Fruit fly (Drosophila melanogaster): ENCODE measurements around the gene MtnF.

MtnF gene

DNA sequence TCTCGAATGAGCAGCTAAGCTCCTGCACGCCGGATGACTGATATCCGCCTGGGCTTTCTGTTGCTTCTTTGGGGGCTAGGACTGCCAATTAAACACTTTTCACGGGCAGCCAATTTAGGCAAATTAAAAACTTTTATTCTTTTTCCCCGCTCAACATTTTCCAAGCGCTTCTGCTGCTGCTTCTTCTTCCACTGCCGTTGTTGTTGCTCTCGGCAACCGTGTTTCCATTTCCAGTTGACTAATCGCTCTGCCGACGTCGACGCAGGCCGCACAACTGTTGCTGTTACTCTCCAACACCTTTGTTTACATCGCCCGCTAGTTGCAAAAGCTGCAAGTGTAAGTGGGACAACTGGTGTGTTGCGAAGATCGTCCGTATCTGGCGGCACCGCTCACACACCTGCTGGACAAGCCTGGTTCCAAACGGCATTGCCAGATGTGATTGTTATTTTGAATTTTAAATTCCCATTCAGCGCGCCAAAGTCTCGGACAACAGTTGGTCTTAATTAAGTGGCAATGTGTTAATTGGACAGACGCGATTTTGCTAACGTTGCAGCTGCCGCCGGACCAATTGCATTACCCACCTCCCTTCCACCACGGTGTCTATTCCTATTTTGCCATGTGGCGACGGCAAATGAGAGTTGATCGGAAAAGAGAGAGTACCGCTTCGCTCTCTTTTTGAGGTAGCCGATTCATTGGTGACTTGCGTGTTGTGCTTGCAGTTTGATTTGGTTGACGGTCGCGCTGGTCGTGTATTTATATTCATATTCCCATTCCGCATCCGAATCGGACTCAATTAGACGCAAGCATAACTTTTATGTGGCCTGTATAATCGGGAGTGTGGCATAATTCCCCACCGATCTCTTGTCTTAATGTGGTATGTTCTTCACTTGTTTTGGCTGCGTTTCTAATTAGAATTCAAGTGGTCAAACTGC lies 4.8 kb downstream of the MtnF start, which contains the start of gene Wsck:
TSS of gene Wsck (minus strand) at position 199 of the 932 bp plus-strand sequence.
- TF ChIP-seq sv (GFP tag; optimal IDR thresholded peaks at IDR 0.05) (no peak), dl (GFP tag; optimal IDR thresholded peaks at IDR 0.05; ENCODE audit: insufficient read depth in 1 of 2, partially characterized antibody in 2 of 2) (peak in 1 of 2 experiments; percentile 48), h (GFP tag; optimal IDR thresholded peaks at IDR 0.05) (peak; percentile 37), CrebA (GFP tag; optimal IDR thresholded peaks at IDR 0.05; ENCODE audit: borderline replicate concordance) (peak; percentile 74), Jra (GFP tag; optimal IDR thresholded peaks at IDR 0.05) (peak; percentile 56), jim (GFP tag; optimal IDR thresholded peaks at IDR 0.05) (no peak), fru (GFP tag; optimal IDR thresholded peaks at IDR 0.05) (no peak), br (GFP tag; optimal IDR thresholded peaks at IDR 0.05) (peak; percentile 27), Dif (GFP tag; optimal IDR thresholded peaks at IDR 0.05; ENCODE audit: partially characterized antibody) (peak; percentile 79), Rel (GFP tag; optimal IDR thresholded peaks at IDR 0.05) (no peak), Rel (tag; optimal IDR thresholded peaks at IDR 0.05) (peak; percentile 40), Vsx2 (GFP tag; optimal IDR thresholded peaks at IDR 0.05; ENCODE audit: partially characterized antibody) (peak; percentile 8), Hr83 (GFP tag; optimal IDR thresholded peaks at IDR 0.05; ENCODE audit: poor library complexity, severe bottlenecking) (peak; percentile 51), woc (GFP tag; optimal IDR thresholded peaks at IDR 0.05) (no peak), Dfd (GFP tag; optimal IDR thresholded peaks at IDR 0.05) (no peak), OdsH (GFP tag; optimal IDR thresholded peaks at IDR 0.05) (peak; percentile 3), tai (GFP tag; optimal IDR thresholded peaks at IDR 0.05) (no peak)

DNA sequence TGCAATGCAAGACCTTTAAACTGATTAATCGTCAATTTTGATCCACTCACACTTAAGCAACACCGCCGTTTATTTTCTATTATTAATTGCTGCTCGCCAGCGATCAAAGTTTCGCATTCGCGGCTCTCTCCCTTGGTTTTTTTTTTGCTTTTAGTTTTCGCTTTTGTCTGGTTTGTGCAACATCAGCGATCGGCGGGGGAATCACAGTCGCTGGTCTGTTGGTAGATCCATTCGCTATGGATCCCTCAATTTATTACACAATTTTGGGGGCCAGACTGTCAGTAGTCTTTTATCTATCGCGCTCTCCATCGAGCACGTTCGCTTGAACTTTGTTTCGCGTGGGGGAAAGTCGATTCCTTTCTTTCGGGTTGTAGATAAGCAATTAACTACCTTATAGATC lies 8.3 kb downstream of the MtnF start:
- TF ChIP-seq lola (GFP tag; optimal IDR thresholded peaks at IDR 0.05) (no peak), Hnf4 (GFP tag; optimal IDR thresholded peaks at IDR 0.05) (no peak), sage (GFP tag; optimal IDR thresholded peaks at IDR 0.05) (no peak), Rel (GFP tag; optimal IDR thresholded peaks at IDR 0.05) (no peak), Rel (tag; optimal IDR thresholded peaks at IDR 0.05) (peak; percentile 78), woc (GFP tag; optimal IDR thresholded peaks at IDR 0.05) (no peak), CG32264 (GFP tag; optimal IDR thresholded peaks at IDR 0.05) (no peak), psq (GFP tag; optimal IDR thresholded peaks at IDR 0.05) (no peak)

DNA sequence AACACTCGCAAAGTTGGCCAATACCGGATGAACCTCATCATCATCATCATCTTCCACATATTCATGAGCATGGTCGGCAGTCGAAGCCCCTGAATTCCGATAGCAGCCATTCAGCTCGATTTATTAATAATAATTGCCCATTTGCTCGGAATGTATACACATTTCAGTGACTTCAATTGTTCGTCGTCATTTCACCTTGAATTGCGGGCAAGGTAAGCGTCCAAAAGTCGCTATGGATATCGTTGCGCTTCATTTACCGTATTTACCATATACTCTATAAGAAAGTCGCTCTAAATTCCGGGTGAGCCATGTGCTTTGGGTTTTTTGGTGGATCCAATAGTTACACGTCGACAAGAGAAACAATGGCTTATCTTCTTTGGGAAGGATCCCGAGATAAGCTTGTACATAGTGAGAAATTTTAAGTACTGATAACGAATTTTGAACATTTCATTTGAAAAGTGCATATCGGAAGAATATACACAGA lies 8.9 kb downstream of the MtnF start:
- TF ChIP-seq foxo (GFP tag; optimal IDR thresholded peaks at IDR 0.05) (peak in 1 of 2 experiments; percentile 17), br (GFP tag; optimal IDR thresholded peaks at IDR 0.05) (peak; percentile 42), ey (GFP tag; optimal IDR thresholded peaks at IDR 0.05) (peak; percentile 53), Jra (GFP tag; optimal IDR thresholded peaks at IDR 0.05) (no peak), usp (GFP tag; optimal IDR thresholded peaks at IDR 0.05) (no peak), OdsH (GFP tag; optimal IDR thresholded peaks at IDR 0.05) (peak; percentile 6), fru (GFP tag; optimal IDR thresholded peaks at IDR 0.05) (peak; percentile 8), N (GFP tag; optimal IDR thresholded peaks at IDR 0.05) (no peak), HLH106 (tag; optimal IDR thresholded peaks at IDR 0.05) (peak; percentile 7), brk (GFP tag; optimal IDR thresholded peaks at IDR 0.05) (no peak), Dif (GFP tag; optimal IDR thresholded peaks at IDR 0.05; ENCODE audit: partially characterized antibody) (no peak), rgr (GFP tag; optimal IDR thresholded peaks at IDR 0.05) (peak; percentile 18), sage (GFP tag; optimal IDR thresholded peaks at IDR 0.05) (no peak), h (GFP tag; optimal IDR thresholded peaks at IDR 0.05) (peak; percentile 11), Hnf4 (GFP tag; optimal IDR thresholded peaks at IDR 0.05) (no peak)

dm6 chr3R:24625517-24625925 lies 9.4 kb downstream of the MtnF start, which contains the start of the genes Syx18 and atl:
Gene Syx18 (minus strand): TSS chr3R:24625562.
Gene atl (plus strand): TSS chr3R:24625671.
- TF ChIP-seq dsf (GFP tag; optimal IDR thresholded peaks at IDR 0.05; ENCODE audit: borderline replicate concordance) (no peak), br (GFP tag; optimal IDR thresholded peaks at IDR 0.05) (no peak), pan (optimal IDR thresholded peaks at IDR 0.05) (no peak), woc (GFP tag; optimal IDR thresholded peaks at IDR 0.05) (no peak), Myc (optimal IDR thresholded peaks at IDR 0.05) (peak; percentile 32), Rel (GFP tag; optimal IDR thresholded peaks at IDR 0.05) (no peak), Rel (tag; optimal IDR thresholded peaks at IDR 0.05) (peak; percentile 77), CG32264 (GFP tag; optimal IDR thresholded peaks at IDR 0.05) (no peak), foxo (GFP tag; optimal IDR thresholded peaks at IDR 0.05) (peak in 1 of 2 experiments; percentile 30), GATAd (GFP tag; optimal IDR thresholded peaks at IDR 0.05) (no peak), Hr83 (GFP tag; optimal IDR thresholded peaks at IDR 0.05; ENCODE audit: poor library complexity, severe bottlenecking) (peak; percentile 24), h (GFP tag; optimal IDR thresholded peaks at IDR 0.05) (peak; percentile 72), brk (GFP tag; optimal IDR thresholded peaks at IDR 0.05) (no peak), usp (GFP tag; optimal IDR thresholded peaks at IDR 0.05) (no peak), Sp1 (GFP tag; optimal IDR thresholded peaks at IDR 0.05) (peak; percentile 42)

Data from whole organism, wandering third instar larva.